Worm (Caenorhabditis elegans): ENCODE results near the gene C35D10.10.

- TF ChIP-seq lsy-2 (tag; optimal IDR thresholded peaks at IDR 0.05) (no peak), nhr-77 (tag; optimal IDR thresholded peaks at IDR 0.05) (no peak), lin-39 (tag; optimal IDR thresholded peaks at IDR 0.05) (no peak)
Measured at ce11 chrIII:4868643-4869042, 7.0 kb upstream of the C35D10.10 start, which contains the start of the genes msd-4 and C35D10.3.

Measured in whole organism, L2 larva.